Worm (Caenorhabditis elegans) whole organism, midembryonic: ENCODE data around the gene sru-22.

Source experiments
- T22C8.4 ChIP-seq: fragments of 200-800 bp; sonication (Bioruptor generic); IDR thresholded peaks from 2 replicates; pipeline ENCODE4 v1.3.6; 2022; ENCODE audit warnings: missing genetic modification characterization, missing compliant biosample characterization
- flt-1 ChIP-seq: fragments of 200-800 bp; sonication (Bioruptor generic); IDR thresholded peaks from 2 replicates; pipeline ENCODE4 v1.3.6; 2022; ENCODE audit warnings: missing genetic modification characterization, missing compliant biosample characterization
- klf-2 ChIP-seq: fragments of 200-800 bp; sonication (Bioruptor generic); conservative IDR thresholded peaks from 2 replicates; pipeline ENCODE4 v1.3.6; 2022; ENCODE audit warnings: missing genetic modification reagents, missing genetic modification characterization, missing compliant biosample characterization
- med-1 ChIP-seq: sonication (generic microtip); optimal IDR thresholded peaks from 2 replicates; lab custom pipeline; 2017; ENCODE audit warnings: missing genetic modification characterization, mild to moderate bottlenecking, missing compliant biosample characterization, antibody characterized with exemption, missing genetic modification reagents; ENCODE audit not compliant: insufficient read depth
- ref-1 ChIP-seq: fragments of 200-800 bp; sonication (Bioruptor generic); conservative IDR thresholded peaks from 2 replicates; pipeline ENCODE4 v1.3.6; 2022; ENCODE audit warnings: missing genetic modification reagents, missing genetic modification characterization, missing compliant biosample characterization
- tab-1 ChIP-seq: fragments of 200-800 bp; sonication (Bioruptor generic); IDR thresholded peaks from 2 replicates; pipeline ENCODE4 v1.3.6; 2022; ENCODE audit warnings: missing genetic modification characterization, missing compliant biosample characterization
- ztf-23 ChIP-seq: fragments of 200-800 bp; sonication (Bioruptor generic); IDR thresholded peaks from 2 replicates; pipeline ENCODE4 v1.3.6; 2022; ENCODE audit warnings: missing genetic modification reagents, missing genetic modification characterization, missing compliant biosample characterization
- ztf-29 ChIP-seq: fragments of 200-800 bp; sonication (Bioruptor generic); IDR thresholded peaks from 2 replicates; pipeline ENCODE4 v1.3.6; 2022; ENCODE audit warnings: missing genetic modification reagents, missing genetic modification characterization, missing compliant biosample characterization

- TF ChIP-seq T22C8.4 (no peak), flt-1 (GFP tag; lab: Robert Waterston, UW) (no peak), ref-1 (GFP tag; lab: Robert Waterston, UW) (no peak), ztf-29 (no peak), klf-2 (GFP tag; lab: Robert Waterston, UW) (no peak), med-1 (GFP tag; lab: Kevin White, UChicago) (no peak), ztf-23 (no peak), tab-1 (no peak)
Measured at ce11 chrV:15975845-15976244, 1.1 kb upstream of the sru-22 start, which contains the start of gene clec-232.
